Fruit fly (Drosophila melanogaster): Measurements from ENCODE around the gene Kap-alpha3.

Kap-alpha3 gene

dm6 chr3R:9598099-9598498 is 20.6 kb upstream of the Kap-alpha3 start (continued):
- TF ChIP-seq klu (GFP tag; IDR thresholded peaks at IDR 0.05) (no peak), CG4404 (GFP tag; IDR thresholded peaks at IDR 0.05) (peak; percentile 58), CG10147 (GFP tag; optimal IDR thresholded peaks at IDR 0.05) (no peak), CG4328 (GFP tag; optimal IDR thresholded peaks at IDR 0.05) (no peak), tio (GFP tag; optimal IDR thresholded peaks at IDR 0.05) (peak; percentile 29), tna (GFP tag; IDR thresholded peaks at IDR 0.05; ENCODE audit: partially characterized antibody) (no peak), CG6272 (GFP tag; IDR thresholded peaks at IDR 0.05) (no peak), Sox100B (GFP tag; optimal IDR thresholded peaks at IDR 0.05) (peak; percentile 39), CG7556 (GFP tag; optimal IDR thresholded peaks at IDR 0.05) (peak; percentile 28), CG12219 (GFP tag; optimal IDR thresholded peaks at IDR 0.05) (peak; percentile 59), CG10209 (GFP tag; optimal IDR thresholded peaks at IDR 0.05) (peak; percentile 58), Vsx1 (GFP tag; optimal IDR thresholded peaks at IDR 0.05) (no peak), Drgx (GFP tag; IDR thresholded peaks at IDR 0.05) (peak; percentile 73), ci (GFP tag; IDR thresholded peaks at IDR 0.05) (peak; percentile 75; the same call in 2 of the 3 replicates), CG15269 (tag; optimal IDR thresholded peaks at IDR 0.05) (peak; percentile 13), fru (optimal IDR thresholded peaks at IDR 0.05) (no peak), CG17385 (GFP tag; optimal IDR thresholded peaks at IDR 0.05) (peak; percentile 51), Bgb (GFP tag; IDR thresholded peaks at IDR 0.05; ENCODE audit: partially characterized antibody) (no peak), CG34422 (GFP tag; IDR thresholded peaks at IDR 0.05) (0 out of 3 replicates have a peak, but pooled peaks have one; percentile 15), CG18011 (GFP tag; optimal IDR thresholded peaks at IDR 0.05) (no peak), unc-4 (GFP tag; IDR thresholded peaks at IDR 0.05; ENCODE audit: partially characterized antibody) (no peak), hkb (optimal IDR thresholded peaks at IDR 0.05) (no peak), hkb (GFP tag; IDR thresholded peaks at IDR 0.05) (0 out of 2 replicates have a peak, but pooled peaks have one; percentile 18), Mrtf (GFP tag; IDR thresholded peaks at IDR 0.05) (0 out of 3 replicates have a peak, but pooled peaks have one; percentile 18), stwl (tag; optimal IDR thresholded peaks at IDR 0.05) (no peak), Xrp1 (GFP tag; IDR thresholded peaks at IDR 0.05) (peak; percentile 36; the same call in 1 of the 2 replicates), CG18764 (GFP tag; optimal IDR thresholded peaks at IDR 0.05) (peak; percentile 13), B-H2 (GFP tag; optimal IDR thresholded peaks at IDR 0.05) (no peak), ranshi (GFP tag; IDR thresholded peaks at IDR 0.05) (0 out of 2 replicates have a peak, but pooled peaks have one; percentile 11), sr (GFP tag; IDR thresholded peaks at IDR 0.05) (no peak), chn (GFP tag; optimal IDR thresholded peaks at IDR 0.05) (peak; percentile 39), CG10979 (tag; optimal IDR thresholded peaks at IDR 0.05) (peak; percentile 82), h (optimal IDR thresholded peaks at IDR 0.05) (no peak), CG13123 (GFP tag; optimal IDR thresholded peaks at IDR 0.05) (no peak), CG8290 (GFP tag; optimal IDR thresholded peaks at IDR 0.05) (no peak), CG8290 (tag; optimal IDR thresholded peaks at IDR 0.05) (peak in 1 of 2 experiments; percentile 61), Dref (GFP tag; IDR thresholded peaks at IDR 0.05) (no peak), Atf-2 (GFP tag; optimal IDR thresholded peaks at IDR 0.05) (peak; percentile 53), aop (GFP tag; IDR thresholded peaks at IDR 0.05) (no peak), CG2199 (GFP tag; IDR thresholded peaks at IDR 0.05) (no peak), Lim3 (GFP tag; IDR thresholded peaks at IDR 0.05) (no peak), C15 (GFP tag; IDR thresholded peaks at IDR 0.05) (no peak), CG14965 (GFP tag; optimal IDR thresholded peaks at IDR 0.05; ENCODE audit: borderline replicate concordance) (no peak), CG2129 (GFP tag; IDR thresholded peaks at IDR 0.05; ENCODE audit: partially characterized antibody) (no peak), br (optimal IDR thresholded peaks at IDR 0.05) (no peak), CG8089 (GFP tag; optimal IDR thresholded peaks at IDR 0.05) (peak; percentile 12), MBD-R2 (GFP tag; IDR thresholded peaks at IDR 0.05) (no peak), CHES-1-like (GFP tag; optimal IDR thresholded peaks at IDR 0.05) (no peak), CG6854 (GFP tag; optimal IDR thresholded peaks at IDR 0.05) (no peak), HLH3B (GFP tag; IDR thresholded peaks at IDR 0.05) (0 out of 2 replicates have a peak, but pooled peaks have one; percentile 31), row (GFP tag; IDR thresholded peaks at IDR 0.05) (peak; percentile 58; the same call in 2 of the 3 replicates), pho (GFP tag; optimal IDR thresholded peaks at IDR 0.05) (no peak), cad (GFP tag; optimal IDR thresholded peaks at IDR 0.05) (no peak)

Measured in whole organism, embryonic.